Fruit fly (Drosophila melanogaster) whole organism, pupa: ENCODE measurements around the gene mthl5.

Experiments
- CG10348 ChIP-seq: fragments of 200-800 bp; sonication (Bioruptor generic); IDR thresholded peaks from 2 replicates; pipeline ENCODE4 v1.3.6; 2022; ENCODE audit warnings: missing biosample characterization, missing genetic modification characterization
- CG12605 ChIP-seq: fragments of 200-800 bp; sonication (Bioruptor generic); IDR thresholded peaks from 2 replicates; pipeline ENCODE4 v1.3.6; 2022; ENCODE audit warnings: missing biosample characterization, missing genetic modification characterization
- CG13204 ChIP-seq: fragments of 200-800 bp; sonication (Bioruptor generic); optimal IDR thresholded peaks from 2 replicates; lab custom pipeline; 2018; ENCODE audit warnings: missing biosample characterization, mild to moderate bottlenecking, missing genetic modification characterization, moderate library complexity
- CG14655 ChIP-seq: fragments of 200-800 bp; sonication (Bioruptor generic); optimal IDR thresholded peaks from 3 replicates; lab custom pipeline; 2017; ENCODE audit warnings: mild to moderate bottlenecking, missing biosample characterization, missing genetic modification reagents, missing genetic modification characterization
- CG15710 ChIP-seq: fragments of 200-800 bp; sonication (Bioruptor generic); optimal IDR thresholded peaks from 2 replicates; lab custom pipeline; 2018; ENCODE audit warnings: missing biosample characterization, mild to moderate bottlenecking, missing genetic modification characterization, moderate library complexity
- CG17806 ChIP-seq: fragments of 200-800 bp; sonication (Bioruptor generic); optimal IDR thresholded peaks from 2 replicates; lab custom pipeline; 2018; ENCODE audit warnings: missing biosample characterization, mild to moderate bottlenecking, missing genetic modification characterization, moderate library complexity
- CG32121 ChIP-seq: fragments of 200-800 bp; sonication (Bioruptor generic); IDR thresholded peaks from 2 replicates; pipeline ENCODE4 v1.3.6; 2022; ENCODE audit warnings: missing biosample characterization, missing genetic modification characterization
- CG34367 ChIP-seq: fragments of 200-800 bp; sonication (Bioruptor generic); optimal IDR thresholded peaks from 2 replicates; lab custom pipeline; 2018; ENCODE audit warnings: missing biosample characterization, mild to moderate bottlenecking, missing genetic modification characterization
- CG4496 ChIP-seq: fragments of 200-800 bp; sonication (Bioruptor generic); IDR thresholded peaks from 3 replicates; pipeline ENCODE4 v1.3.6; 2022; ENCODE audit warnings: missing biosample characterization, missing genetic modification characterization
- CG8159 ChIP-seq: fragments of 200-800 bp; sonication (Bioruptor generic); optimal IDR thresholded peaks from 3 replicates; lab custom pipeline; 2018; ENCODE audit warnings: missing biosample characterization, mild to moderate bottlenecking, missing genetic modification characterization, moderate library complexity
- CG8301 ChIP-seq: fragments of 200-800 bp; sonication (Bioruptor generic); optimal IDR thresholded peaks from 2 replicates; lab custom pipeline; 2018; ENCODE audit warnings: missing biosample characterization, mild to moderate bottlenecking, missing genetic modification characterization
- CG9948 ChIP-seq: fragments of 200-800 bp; sonication (Bioruptor generic); optimal IDR thresholded peaks from 2 replicates; lab custom pipeline; 2018; ENCODE audit warnings: missing biosample characterization, mild to moderate bottlenecking, missing genetic modification characterization, moderate library complexity
- D1 ChIP-seq: fragments of 200-800 bp; sonication (Bioruptor generic); optimal IDR thresholded peaks from 2 replicates; lab custom pipeline; 2018; ENCODE audit warnings: missing biosample characterization, mild to moderate bottlenecking, missing genetic modification characterization, moderate library complexity
- EcR ChIP-seq: fragments of 200-800 bp; sonication (Bioruptor generic); optimal IDR thresholded peaks from 3 replicates; lab custom pipeline; 2019; ENCODE audit warnings: missing biosample characterization, missing genetic modification characterization, mild to moderate bottlenecking, moderate library complexity, missing genetic modification reagents
- Ets98B ChIP-seq: fragments of 200-800 bp; sonication (Bioruptor generic); IDR thresholded peaks from 2 replicates; pipeline ENCODE4 v1.3.6; 2022; ENCODE audit warnings: missing biosample characterization, missing genetic modification characterization
- Pif1A ChIP-seq: fragments of 200-800 bp; sonication (Bioruptor generic); optimal IDR thresholded peaks from 3 replicates; lab custom pipeline; 2016; ENCODE audit warnings: missing biosample characterization, missing genetic modification characterization
- Pif1B ChIP-seq: fragments of 200-800 bp; sonication (Bioruptor generic); optimal IDR thresholded peaks from 3 replicates; lab custom pipeline; 2016; ENCODE audit warnings: missing biosample characterization, missing genetic modification characterization
- Snoo ChIP-seq: fragments of 200-800 bp; sonication (Bioruptor generic); optimal IDR thresholded peaks from 3 replicates; lab custom pipeline; 2017; ENCODE audit warnings: missing biosample characterization, mild to moderate bottlenecking, missing genetic modification characterization, inconsistent platforms
- fd96Ca ChIP-seq: fragments of 200-800 bp; sonication (Bioruptor generic); IDR thresholded peaks from 3 replicates; pipeline ENCODE4 v1.3.6; 2022; ENCODE audit warnings: missing biosample characterization, missing genetic modification characterization
- gl ChIP-seq: fragments of 200-800 bp; sonication (Bioruptor generic); optimal IDR thresholded peaks from 2 replicates; lab custom pipeline; 2018; ENCODE audit warnings: missing biosample characterization, mild to moderate bottlenecking, missing genetic modification characterization
- rn ChIP-seq: fragments of 200-800 bp; sonication (Bioruptor generic); IDR thresholded peaks from 2 replicates; pipeline ENCODE4 v1.3.6; 2022; ENCODE audit warnings: missing biosample characterization, missing genetic modification characterization

mthl5 gene

dm6 chr3R:11877162-11877561, 9.8 kb downstream of the mthl5 start, which contains the start of gene sad:
sad (plus strand) TSS chr3R:11877235.
- TF ChIP-seq fd96Ca (GFP tag; lab: Robert Waterston, UW) (no peak), CG10348 (GFP tag; lab: Robert Waterston, UW) (no peak), D1 (no peak), CG15710 (tag; lab: Kevin White, UChicago) (no peak), CG12605 (no peak), CG32121 (GFP tag; lab: Robert Waterston, UW) (no peak)

- TF ChIP-seq CG17806 (tag; lab: Kevin White, UChicago) (no peak), CG12605 (no peak), rn (GFP tag; lab: Robert Waterston, UW) (no peak), CG14655 (GFP tag; lab: Kevin White, UChicago) (no peak), CG9948 (no peak), CG10348 (GFP tag; lab: Robert Waterston, UW) (no peak), CG8159 (tag; lab: Kevin White, UChicago) (no peak), CG13204 (GFP tag; lab: Kevin White, UChicago) (no peak), Ets98B (GFP tag; lab: Robert Waterston, UW) (no peak), CG8301 (tag; lab: Kevin White, UChicago) (no peak), CG32121 (GFP tag; lab: Robert Waterston, UW) (no peak), CG4496 (no peak), gl (tag; lab: Kevin White, UChicago) (no peak), fd96Ca (GFP tag; lab: Robert Waterston, UW) (no peak), Snoo (tag; lab: Kevin White, UChicago) (no peak), Pif1B (no peak)
Measured at dm6 chr3R:11876750-11877149, 10.2 kb downstream of the mthl5 start.

DNA sequence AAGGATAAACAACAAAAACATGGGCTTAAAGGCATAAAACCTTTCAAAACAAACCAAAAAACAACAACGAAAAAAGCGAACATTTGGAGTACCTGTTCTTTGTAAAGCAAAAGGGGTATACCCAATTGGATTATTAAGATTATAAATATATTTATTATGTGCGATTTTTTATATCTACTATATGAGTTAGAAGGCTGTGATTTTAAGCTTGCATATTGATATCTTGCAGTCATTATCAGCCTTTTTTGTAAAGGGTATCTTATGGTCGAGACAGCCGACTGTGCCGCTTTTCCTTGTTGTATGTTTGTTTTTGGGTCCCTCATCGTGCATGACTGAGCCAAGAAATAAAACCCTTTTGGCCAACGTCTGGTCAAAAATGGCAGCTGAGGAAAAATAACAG, 14.3 kb downstream of the mthl5 start:
- peak; percentile 38 for TF ChIP-seq Pif1A
- TF ChIP-seq CG13204 (GFP tag; lab: Kevin White, UChicago), result no peak
- TF ChIP-seq fd96Ca (GFP tag; lab: Robert Waterston, UW), result no peak
- peak; percentile 39 for TF ChIP-seq CG15710 (tag; lab: Kevin White, UChicago)
- no peak for TF ChIP-seq gl (tag; lab: Kevin White, UChicago)
- peak; percentile 34 for TF ChIP-seq Pif1B
- no peak for TF ChIP-seq CG9948
- TF ChIP-seq CG17806 (tag; lab: Kevin White, UChicago), result peak; percentile 33
- TF ChIP-seq CG4496, result peak; percentile 30; the same call in 1 of the 3 replicates
- no peak for TF ChIP-seq CG12605
- TF ChIP-seq CG14655 (GFP tag; lab: Kevin White, UChicago), result no peak
- TF ChIP-seq CG8301 (tag; lab: Kevin White, UChicago), result no peak
- TF ChIP-seq D1, result no peak
- no peak for TF ChIP-seq CG10348 (GFP tag; lab: Robert Waterston, UW)
- no peak for TF ChIP-seq rn (GFP tag; lab: Robert Waterston, UW)
- TF ChIP-seq CG32121 (GFP tag; lab: Robert Waterston, UW), result no peak
- TF ChIP-seq Snoo (tag; lab: Kevin White, UChicago), result peak; percentile 69
- TF ChIP-seq EcR (GFP tag; lab: Kevin White, UChicago), result no peak
- no peak for TF ChIP-seq CG34367 (tag; lab: Kevin White, UChicago)
- peak; percentile 11; the same call in 1 of the 2 replicates for TF ChIP-seq Ets98B (GFP tag; lab: Robert Waterston, UW)
- peak; percentile 40 for TF ChIP-seq CG8159 (tag; lab: Kevin White, UChicago)

- TF ChIP-seq rn (GFP tag; lab: Robert Waterston, UW) (no peak), CG8301 (tag; lab: Kevin White, UChicago) (no peak), CG8159 (tag; lab: Kevin White, UChicago) (no peak), CG4496 (no peak), CG10348 (GFP tag; lab: Robert Waterston, UW) (no peak), CG17806 (tag; lab: Kevin White, UChicago) (no peak), CG9948 (no peak), fd96Ca (GFP tag; lab: Robert Waterston, UW) (no peak), Ets98B (GFP tag; lab: Robert Waterston, UW) (no peak), Pif1B (no peak), EcR (GFP tag; lab: Kevin White, UChicago) (no peak), Pif1A (no peak)
Measured at dm6 chr3R:11870135-11870534, 16.8 kb downstream of the mthl5 start.

- TF ChIP-seq Pif1A, result no peak
- TF ChIP-seq rn (GFP tag; lab: Robert Waterston, UW), result no peak
- no peak for TF ChIP-seq CG10348 (GFP tag; lab: Robert Waterston, UW)
- peak; percentile 45 for TF ChIP-seq CG8301 (tag; lab: Kevin White, UChicago)
- peak; percentile 62 for TF ChIP-seq CG8159 (tag; lab: Kevin White, UChicago)
- TF ChIP-seq Pif1B, result no peak
- peak; percentile 75 for TF ChIP-seq CG14655 (GFP tag; lab: Kevin White, UChicago)
- TF ChIP-seq CG12605, result no peak
- TF ChIP-seq gl (tag; lab: Kevin White, UChicago), result no peak
- peak; percentile 42 for TF ChIP-seq CG9948
- peak; percentile 34; the same call in 2 of the 3 replicates for TF ChIP-seq CG4496
- TF ChIP-seq CG34367 (tag; lab: Kevin White, UChicago), result no peak
- 0 out of 3 replicates have a peak, but pooled peaks have one; percentile 41 for TF ChIP-seq fd96Ca (GFP tag; lab: Robert Waterston, UW)
- peak; percentile 40; the same call in 1 of the 2 replicates for TF ChIP-seq CG32121 (GFP tag; lab: Robert Waterston, UW)
- TF ChIP-seq CG17806 (tag; lab: Kevin White, UChicago), result peak; percentile 51
- no peak for TF ChIP-seq CG13204 (GFP tag; lab: Kevin White, UChicago)
- TF ChIP-seq Snoo (tag; lab: Kevin White, UChicago), result peak; percentile 4
- TF ChIP-seq CG15710 (tag; lab: Kevin White, UChicago), result no peak
- no peak for TF ChIP-seq EcR (GFP tag; lab: Kevin White, UChicago)
- TF ChIP-seq Ets98B (GFP tag; lab: Robert Waterston, UW), result peak; percentile 50
- peak; percentile 63 for TF ChIP-seq D1
Measured at dm6 chr3R:11869675-11870074, 17.3 kb downstream of the mthl5 start.
